Fruit fly (Drosophila melanogaster) Kc167 (cell line): ENCODE measurements around the gene Clamp.

ENCODE experiments used
- Myc ChIP-seq: fragments of >200 bp; optimal IDR thresholded peaks from 2 replicates; lab custom pipeline; 2017; ENCODE audit warnings: missing external identifiers
- Sin3A ChIP-seq: fragments of >200 bp; optimal IDR thresholded peaks from 2 replicates; lab custom pipeline; 2018; ENCODE audit warnings: missing external identifiers
- h ChIP-seq: fragments of >200 bp; optimal IDR thresholded peaks from 3 replicates; lab custom pipeline; 2018; ENCODE audit warnings: missing external identifiers
- insv ChIP-seq: fragments of >200 bp; optimal IDR thresholded peaks from 3 replicates; lab custom pipeline; 2018; ENCODE audit warnings: missing external identifiers
- psq ChIP-seq: fragments of >200 bp; optimal IDR thresholded peaks from 2 replicates; lab custom pipeline; 2017; ENCODE audit warnings: missing external identifiers
- ttk ChIP-seq: sonication (Bioruptor generic); optimal IDR thresholded peaks from 2 replicates; lab custom pipeline; 2017; ENCODE audit warnings: missing external identifiers

The Clamp gene

DNA sequence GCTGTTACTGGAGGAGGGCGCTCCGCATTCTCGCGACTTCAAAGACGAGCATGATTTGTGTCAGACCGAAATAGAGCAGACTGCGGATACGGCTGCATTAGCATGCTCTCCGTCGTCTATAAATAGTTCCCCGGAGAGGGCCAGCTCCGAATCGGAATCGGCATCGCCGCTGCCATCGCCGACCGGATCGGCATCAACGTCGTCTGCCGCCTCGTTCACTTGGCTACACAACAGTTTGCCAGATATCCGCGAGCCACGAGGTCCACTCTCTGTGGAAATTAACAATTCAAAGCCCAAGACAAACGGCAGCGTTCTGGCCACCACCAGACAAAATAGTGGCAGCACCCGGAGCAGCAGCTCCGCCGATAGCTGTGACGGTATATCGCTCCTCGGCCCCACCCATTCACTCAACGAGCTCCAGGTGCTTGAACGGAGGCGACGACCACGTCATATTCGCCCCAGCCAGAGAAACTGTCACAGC, 26.2 kb downstream of the Clamp start:
- no peak for TF ChIP-seq Myc (lab: Kevin White, UChicago)
- TF ChIP-seq ttk (lab: Kevin White, UChicago): no peak
- no peak for TF ChIP-seq Sin3A (lab: Kevin White, UChicago)
- TF ChIP-seq insv: no peak
- TF ChIP-seq h (lab: Kevin White, UChicago): no peak
- TF ChIP-seq psq (lab: Kevin White, UChicago): no peak

DNA sequence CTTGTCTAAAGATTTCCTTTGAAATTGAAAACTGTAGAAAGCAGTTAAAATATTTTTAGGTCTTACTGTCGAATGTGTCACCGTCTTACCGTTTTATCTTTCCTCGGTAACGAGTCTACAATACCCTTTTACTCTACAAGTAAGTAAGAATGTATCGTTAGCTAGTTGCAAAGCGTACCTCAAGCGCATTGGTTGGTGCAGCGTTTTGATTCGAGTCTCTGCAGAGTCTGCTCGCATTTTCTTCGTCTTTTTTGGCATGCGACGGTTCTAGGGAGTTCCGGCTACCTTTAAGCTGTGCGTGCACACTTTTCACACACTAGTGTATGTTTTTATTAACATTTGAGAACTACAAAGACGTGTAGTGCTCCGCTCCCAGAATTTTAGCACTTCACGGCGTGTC, 29.0 kb downstream of the Clamp start:
- TF ChIP-seq Myc (lab: Kevin White, UChicago) (no peak), Sin3A (lab: Kevin White, UChicago) (no peak), h (lab: Kevin White, UChicago) (no peak), psq (lab: Kevin White, UChicago) (no peak), ttk (lab: Kevin White, UChicago) (no peak), insv (no peak)

DNA sequence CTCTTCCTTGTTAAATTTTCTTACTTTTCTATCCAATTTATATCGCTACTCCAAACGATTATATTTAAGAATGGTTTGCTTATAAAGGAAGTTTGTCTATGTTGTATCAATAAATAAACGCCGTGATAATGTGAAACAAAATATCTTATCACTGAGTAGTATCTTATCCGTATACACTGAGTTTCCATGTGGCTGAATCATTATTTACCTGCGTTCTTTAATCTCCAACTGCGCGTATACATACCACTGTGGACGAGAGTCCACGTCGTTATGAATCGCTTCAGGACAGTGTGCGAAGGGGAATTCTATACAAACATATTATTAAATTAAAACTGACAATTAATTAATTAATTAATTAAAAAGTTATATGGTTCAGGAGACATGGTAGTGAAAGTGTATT, 29.6 kb downstream of the Clamp start:
- TF ChIP-seq Sin3A (lab: Kevin White, UChicago) (no peak), Myc (lab: Kevin White, UChicago) (no peak), insv (no peak), psq (lab: Kevin White, UChicago) (no peak), ttk (lab: Kevin White, UChicago) (no peak), h (lab: Kevin White, UChicago) (no peak)

DNA sequence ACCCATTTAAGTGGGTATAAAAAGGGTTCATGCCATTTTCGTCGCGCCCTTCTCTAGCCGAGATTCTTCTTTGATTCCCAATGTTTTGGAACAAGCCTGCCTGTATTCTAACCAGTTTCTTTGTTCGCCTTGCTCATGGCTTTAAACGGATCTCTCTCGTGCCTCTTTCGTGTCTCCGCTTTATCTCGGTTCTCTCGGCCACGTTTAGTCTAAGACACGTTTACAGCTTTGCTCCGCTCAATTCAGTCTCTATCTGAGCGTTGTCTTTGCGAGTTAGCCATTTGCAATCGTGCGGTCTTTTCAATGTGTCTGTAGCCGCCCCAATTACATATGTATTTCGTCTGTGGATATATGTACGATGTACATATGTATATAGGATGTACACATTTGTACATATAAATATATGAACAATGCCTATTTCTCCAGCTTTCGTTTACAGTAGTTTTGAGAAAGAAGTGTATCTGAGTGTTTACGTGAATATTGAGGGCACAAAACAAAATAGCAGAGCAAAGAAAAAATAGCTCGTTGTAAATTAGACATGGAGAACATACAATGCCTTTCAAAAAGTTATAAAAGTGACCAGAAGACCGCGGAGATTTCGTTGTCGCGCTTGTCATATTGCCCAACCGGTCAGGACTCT, 34.7 kb downstream of the Clamp start:
- TF ChIP-seq psq (lab: Kevin White, UChicago) (no peak), insv (no peak), ttk (lab: Kevin White, UChicago) (no peak), Sin3A (lab: Kevin White, UChicago) (no peak), h (lab: Kevin White, UChicago) (no peak), Myc (lab: Kevin White, UChicago) (no peak)

DNA sequence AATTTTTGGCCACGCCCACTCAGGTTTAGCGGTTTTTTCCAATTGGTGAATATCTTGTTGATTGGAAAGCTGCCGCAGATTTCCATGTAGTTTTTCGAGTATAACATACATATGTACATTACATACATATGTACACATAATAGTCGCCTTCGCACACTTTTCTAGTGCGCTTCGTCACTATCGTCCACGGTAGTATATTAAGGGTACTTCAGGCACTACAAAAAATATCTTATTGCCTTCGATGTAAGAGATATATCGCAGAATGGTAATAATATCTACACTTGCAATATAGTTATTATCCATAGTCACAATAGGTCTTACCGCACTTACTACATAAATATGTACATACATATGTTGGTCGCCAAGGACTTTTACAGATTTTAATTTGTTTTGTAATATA, 36.0 kb downstream of the Clamp start:
- no peak for TF ChIP-seq psq (lab: Kevin White, UChicago)
- no peak for TF ChIP-seq h (lab: Kevin White, UChicago)
- no peak for TF ChIP-seq Sin3A (lab: Kevin White, UChicago)
- no peak for TF ChIP-seq insv
- TF ChIP-seq Myc (lab: Kevin White, UChicago): no peak
- no peak for TF ChIP-seq ttk (lab: Kevin White, UChicago)

DNA sequence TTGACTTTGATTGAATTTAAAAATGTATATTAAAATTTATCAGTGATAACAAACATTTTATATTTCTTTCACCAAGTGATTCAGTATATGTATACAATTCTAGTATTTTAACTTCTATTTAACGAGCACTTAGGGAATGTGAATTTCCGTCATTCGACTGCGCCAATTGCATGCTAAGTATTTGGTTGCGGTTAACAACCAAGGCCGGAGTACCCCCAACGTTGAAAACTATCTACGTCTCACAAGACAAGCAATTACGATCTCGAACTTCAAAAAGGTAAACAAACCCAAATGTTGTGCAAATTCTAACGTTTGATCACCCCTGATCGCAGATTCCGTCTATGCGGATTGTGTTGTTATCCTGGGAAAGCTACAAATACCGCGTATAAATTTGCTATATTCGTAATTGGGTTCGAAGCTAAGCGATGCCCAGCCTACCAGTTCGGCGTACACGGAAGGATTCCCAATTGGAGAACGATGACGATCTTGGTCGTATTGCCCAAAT, 37.7 kb downstream of the Clamp start, which contains the start of gene CG42748:
TSS of gene CG42748 (plus strand) at position 51 of the 505 bp plus-strand sequence.
- TF ChIP-seq h (lab: Kevin White, UChicago): no peak
- TF ChIP-seq insv: no peak
- TF ChIP-seq psq (lab: Kevin White, UChicago): no peak
- no peak for TF ChIP-seq Myc (lab: Kevin White, UChicago)
- TF ChIP-seq ttk (lab: Kevin White, UChicago): no peak
- no peak for TF ChIP-seq Sin3A (lab: Kevin White, UChicago)

DNA sequence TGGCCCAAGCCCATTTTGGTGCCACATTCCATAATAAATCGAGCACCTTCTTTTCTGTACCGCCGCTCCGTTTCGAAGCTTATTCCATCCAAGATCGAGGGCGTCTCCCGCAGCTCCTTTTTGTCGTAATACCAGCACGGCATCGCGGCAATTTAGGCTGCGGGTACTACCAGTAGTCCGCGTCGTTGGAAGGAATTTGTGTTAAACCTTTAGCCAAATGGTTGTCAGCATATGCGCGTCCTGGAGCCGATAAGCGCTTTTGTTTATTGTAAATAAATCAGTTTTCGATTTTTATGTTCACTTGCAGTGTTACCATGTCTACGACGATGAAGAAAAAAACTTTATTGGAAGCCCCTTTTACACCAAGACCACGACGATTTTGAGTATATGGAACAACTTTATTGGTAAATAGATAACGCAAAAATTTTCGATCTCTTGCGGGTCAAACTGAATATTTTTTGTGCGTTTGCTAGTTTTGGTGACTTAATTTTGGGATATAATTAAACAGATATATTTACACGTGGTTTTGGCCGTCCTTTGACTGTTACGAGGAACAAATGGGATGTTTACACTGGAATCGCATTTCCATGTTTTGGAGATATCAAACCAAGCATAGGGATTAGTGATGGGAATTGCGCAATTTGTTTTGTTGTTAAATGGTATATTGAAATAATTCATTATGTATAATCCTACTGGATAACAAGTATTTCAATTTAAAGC, 39.2 kb downstream of the Clamp start, which contains the start of gene CycK:
TSS of gene CycK (minus strand) at position 562 of the 720 bp plus-strand sequence.
- no peak for TF ChIP-seq psq (lab: Kevin White, UChicago)
- no peak for TF ChIP-seq Sin3A (lab: Kevin White, UChicago)
- no peak for TF ChIP-seq insv
- no peak for TF ChIP-seq h (lab: Kevin White, UChicago)
- no peak for TF ChIP-seq Myc (lab: Kevin White, UChicago)
- no peak for TF ChIP-seq ttk (lab: Kevin White, UChicago)

DNA sequence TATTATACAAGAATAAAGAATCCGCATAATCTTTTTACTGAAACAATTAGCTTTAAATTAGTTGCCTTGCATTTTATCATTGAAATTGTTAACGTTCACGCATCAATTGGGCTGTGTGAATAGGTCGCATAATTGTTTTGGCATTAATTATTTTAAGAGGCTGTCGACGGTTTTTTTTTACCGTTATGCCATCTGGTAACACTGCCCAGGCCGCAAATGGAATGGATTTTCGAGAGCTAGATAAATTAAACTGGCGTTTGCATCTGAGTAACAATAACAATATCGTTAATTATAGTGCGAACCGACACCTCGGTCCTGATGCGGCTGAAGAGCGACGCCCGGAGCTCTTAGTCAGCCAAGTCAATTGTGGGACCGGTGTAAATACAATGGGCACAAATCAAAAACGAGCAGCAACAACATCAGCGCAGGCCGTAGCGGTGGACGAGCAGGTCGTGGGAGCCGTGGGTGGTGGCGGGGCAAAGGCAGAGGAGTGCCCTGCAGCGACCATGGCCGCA, 47.2 kb downstream of the Clamp start:
- TF ChIP-seq psq (lab: Kevin White, UChicago) (no peak), Sin3A (lab: Kevin White, UChicago) (no peak), h (lab: Kevin White, UChicago) (no peak), Myc (lab: Kevin White, UChicago) (no peak), insv (no peak), ttk (lab: Kevin White, UChicago) (no peak)

DNA sequence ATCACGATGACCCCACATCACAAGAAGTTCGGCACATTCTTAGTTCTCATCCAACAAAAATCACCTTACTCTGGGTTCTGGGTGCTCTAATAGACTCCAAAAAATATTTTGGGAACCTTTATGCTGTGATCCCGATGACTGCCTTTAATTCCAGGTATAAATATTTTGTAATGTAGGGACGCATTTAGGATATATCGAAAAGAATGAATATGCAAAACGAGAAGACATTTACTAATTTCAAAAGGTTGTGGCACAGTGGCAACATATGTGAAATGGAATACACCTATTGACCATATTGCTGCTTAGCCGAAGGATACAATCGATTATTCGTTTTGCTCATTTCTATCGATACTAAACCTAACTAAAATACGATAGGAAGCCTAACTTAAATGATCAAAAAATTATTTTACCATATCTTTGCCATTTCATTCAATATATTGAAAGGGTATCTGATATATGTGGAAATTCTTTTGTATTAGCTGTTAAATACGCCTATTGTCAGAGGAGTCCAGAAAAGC, 48.0 kb downstream of the Clamp start, which contains the start of gene CG3651:
TSS of gene CG3651 (plus strand) at position 468 of the 518 bp plus-strand sequence.
- TF ChIP-seq ttk (lab: Kevin White, UChicago) (no peak), psq (lab: Kevin White, UChicago) (no peak), Sin3A (lab: Kevin White, UChicago) (no peak), Myc (lab: Kevin White, UChicago) (no peak), insv (no peak), h (lab: Kevin White, UChicago) (no peak)
